Worm (Caenorhabditis elegans): Measurements from ENCODE around the gene pkg-2.
A peak's percentile ranks its signal among the peaks of the same experiment; 100 is the strongest.

The pkg-2 gene

ce11 chrIV:8587057-8587456 lies 66.4 kb downstream of the pkg-2 start:
- no peak for TF ChIP-seq nhr-28 (tag; optimal IDR thresholded peaks at IDR 0.05)
- no peak for TF ChIP-seq mdl-1 (tag; optimal IDR thresholded peaks at IDR 0.05)
- no peak for TF ChIP-seq aly-2 (tag; optimal IDR thresholded peaks at IDR 0.05)
- TF ChIP-seq nhr-25 (tag; optimal IDR thresholded peaks at IDR 0.05) = no peak
- no peak for TF ChIP-seq snpc-4 (tag; optimal IDR thresholded peaks at IDR 0.05)
- no peak for TF ChIP-seq nhr-11 (tag; optimal IDR thresholded peaks at IDR 0.05)
- TF ChIP-seq jun-1 (tag; optimal IDR thresholded peaks at IDR 0.05) = peak; percentile 59
- TF ChIP-seq egl-27 (tag; optimal IDR thresholded peaks at IDR 0.05) = no peak
- peak; percentile 29 for TF ChIP-seq pqm-1 (tag; optimal IDR thresholded peaks at IDR 0.05)
- peak; percentile 14 for TF ChIP-seq elt-1 (tag; optimal IDR thresholded peaks at IDR 0.05)
- peak; percentile 23 for TF ChIP-seq fos-1 (tag; optimal IDR thresholded peaks at IDR 0.05)
- TF ChIP-seq nfya-1 (tag; optimal IDR thresholded peaks at IDR 0.05; ENCODE audit: insufficient read depth) = peak; percentile 49
- TF ChIP-seq ztf-4 (tag; optimal IDR thresholded peaks at IDR 0.05) = no peak
- no peak for TF ChIP-seq ZK546.5 (tag; optimal IDR thresholded peaks at IDR 0.05)
- no peak for TF ChIP-seq unc-39 (tag; optimal IDR thresholded peaks at IDR 0.05)
- TF ChIP-seq zag-1 (tag; optimal IDR thresholded peaks at IDR 0.05) = peak; percentile 26
- no peak for TF ChIP-seq nhr-67 (tag; optimal IDR thresholded peaks at IDR 0.05)
- no peak for TF ChIP-seq nhr-43 (tag; optimal IDR thresholded peaks at IDR 0.05; ENCODE audit: poor library complexity, severe bottlenecking)
- TF ChIP-seq nhr-76 (tag; optimal IDR thresholded peaks at IDR 0.05) = no peak
- TF ChIP-seq ceh-9 (tag; optimal IDR thresholded peaks at IDR 0.05) = no peak
- no peak for TF ChIP-seq nhr-12 (tag; optimal IDR thresholded peaks at IDR 0.05)
- TF ChIP-seq sea-2 (GFP tag; optimal IDR thresholded peaks at IDR 0.05) = no peak
- peak; percentile 40 for TF ChIP-seq pha-4 (tag; optimal IDR thresholded peaks at IDR 0.05)
- TF ChIP-seq nhr-77 (tag; optimal IDR thresholded peaks at IDR 0.05) = no peak
- TF ChIP-seq eor-1 (tag; optimal IDR thresholded peaks at IDR 0.05) = no peak
- TF ChIP-seq egl-5 (tag; optimal IDR thresholded peaks at IDR 0.05) = no peak
- TF ChIP-seq skn-1 (tag; optimal IDR thresholded peaks at IDR 0.05) = no peak
- no peak for TF ChIP-seq ceh-16 (tag; optimal IDR thresholded peaks at IDR 0.05)
- TF ChIP-seq nhr-237 (tag; optimal IDR thresholded peaks at IDR 0.05) = no peak
- TF ChIP-seq ztf-11 (tag; optimal IDR thresholded peaks at IDR 0.05) = no peak
- peak; percentile 20 for TF ChIP-seq ama-1 (optimal IDR thresholded peaks at IDR 0.05)
- TF ChIP-seq ceh-82 (tag; optimal IDR thresholded peaks at IDR 0.05) = peak; percentile 54
- TF ChIP-seq lin-15B (tag; optimal IDR thresholded peaks at IDR 0.05) = peak; percentile 59
- no peak for TF ChIP-seq tbx-2 (tag; optimal IDR thresholded peaks at IDR 0.05)
- peak; percentile 17 for TF ChIP-seq ceh-28 (tag; optimal IDR thresholded peaks at IDR 0.05)
- TF ChIP-seq lsy-12 (tag; optimal IDR thresholded peaks at IDR 0.05) = no peak
- no peak for TF ChIP-seq daf-12 (tag; optimal IDR thresholded peaks at IDR 0.05)
- no peak for TF ChIP-seq elt-2 (tag; optimal IDR thresholded peaks at IDR 0.05)
- no peak for TF ChIP-seq elt-3 (tag; optimal IDR thresholded peaks at IDR 0.05)
- TF ChIP-seq fkh-2 (tag; optimal IDR thresholded peaks at IDR 0.05) = no peak
- peak; percentile 75 for TF ChIP-seq lin-39 (tag; optimal IDR thresholded peaks at IDR 0.05)
- peak; percentile 95 for TF ChIP-seq unc-62 (GFP tag; optimal IDR thresholded peaks at IDR 0.05)
- no peak for TF ChIP-seq mml-1 (tag; optimal IDR thresholded peaks at IDR 0.05)
- TF ChIP-seq fkh-10 (GFP tag; optimal IDR thresholded peaks at IDR 0.05) = no peak
- no peak for TF ChIP-seq nhr-23 (tag; optimal IDR thresholded peaks at IDR 0.05)
- peak; percentile 80 for TF ChIP-seq hmg-11 (tag; optimal IDR thresholded peaks at IDR 0.05)
- peak; percentile 11 for TF ChIP-seq R02D3.7 (tag; optimal IDR thresholded peaks at IDR 0.05)

ce11 chrIV:8587605-8588004 lies 66.9 kb downstream of the pkg-2 start:
- TF ChIP-seq nfya-1 (tag; optimal IDR thresholded peaks at IDR 0.05; ENCODE audit: insufficient read depth) (peak; percentile 12), nhr-11 (tag; optimal IDR thresholded peaks at IDR 0.05) (no peak)
